Worm (Caenorhabditis elegans): ENCODE data around the gene prdm-14.

- TF ChIP-seq ceh-13 (GFP tag; optimal IDR thresholded peaks at IDR 0.05) (no peak), tbx-37 (GFP tag; conservative IDR thresholded peaks at IDR 0.05) (no peak), ama-1 (optimal IDR thresholded peaks at IDR 0.05) (no peak), scrt-1 (GFP tag; IDR thresholded peaks at IDR 0.05) (no peak), tbx-11 (GFP tag; IDR thresholded peaks at IDR 0.05) (no peak), flt-1 (GFP tag; IDR thresholded peaks at IDR 0.05) (no peak), hnd-1 (tag; optimal IDR thresholded peaks at IDR 0.05) (no peak), aly-1 (tag; optimal IDR thresholded peaks at IDR 0.05) (no peak), tra-4 (tag; optimal IDR thresholded peaks at IDR 0.05) (no peak), hmg-4 (GFP tag; optimal IDR thresholded peaks at IDR 0.05) (no peak), B0310.2 (tag; optimal IDR thresholded peaks at IDR 0.05) (no peak)
Observed at ce11 chrX:9091873-9092272, 45.9 kb downstream of the prdm-14 start.

All from whole organism, early embryonic.